Worm (Caenorhabditis elegans) whole organism, mixed stage, embryonic: ENCODE data around the gene pqm-1.

Experiments used
- cnd-1 ChIP-seq: fragments of 200-800 bp; sonication (Bioruptor generic); optimal IDR thresholded peaks from 2 replicates; lab custom pipeline; 2018; ENCODE audit warnings: mild to moderate bottlenecking, missing genetic modification characterization, missing compliant biosample characterization
- ham-2 ChIP-seq: fragments of 200-800 bp; sonication (Bioruptor generic); optimal IDR thresholded peaks from 2 replicates; lab custom pipeline; 2018; ENCODE audit warnings: mild to moderate bottlenecking, missing genetic modification characterization, missing compliant biosample characterization
- mls-2 ChIP-seq: sonication (generic microtip); optimal IDR thresholded peaks from 2 replicates; lab custom pipeline; 2016; ENCODE audit warnings: mild to moderate bottlenecking, missing genetic modification characterization, moderate library complexity, missing compliant biosample characterization

ce11 chrII:11162390-11162789 is 10.0 kb upstream of the pqm-1 start, which contains the start of gene ptr-13:
- no peak for TF ChIP-seq cnd-1 (tag; lab: Kevin White, UChicago)
- no peak for TF ChIP-seq mls-2 (tag; lab: Kevin White, UChicago)
- no peak for TF ChIP-seq ham-2 (GFP tag; lab: Kevin White, UChicago)
